Worm (Caenorhabditis elegans): ENCODE measurements around the gene F35C11.3.

DNA sequence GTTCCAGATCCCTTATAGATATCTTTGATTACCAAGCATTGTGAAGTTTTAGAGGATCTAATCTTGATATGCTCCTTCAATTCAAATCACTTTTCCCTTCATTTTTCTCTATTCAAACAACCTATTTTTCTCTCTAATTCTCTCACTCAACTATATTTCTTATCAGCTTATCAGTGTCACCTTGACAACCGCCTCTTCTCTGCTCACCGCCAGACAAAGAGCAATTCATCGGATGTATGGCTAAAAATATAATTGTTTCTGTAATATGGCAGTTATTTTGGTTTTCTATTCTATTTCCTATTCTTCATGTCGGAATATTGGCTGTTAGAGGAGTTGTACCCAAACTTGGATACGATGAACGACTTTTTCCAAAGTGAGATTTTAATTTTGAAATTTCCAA is 3.1 kb downstream of the F35C11.3 start:
- TF ChIP-seq klf-2 (GFP tag; conservative IDR thresholded peaks at IDR 0.05), result no peak
- no peak for TF ChIP-seq T22C8.4 (GFP tag; IDR thresholded peaks at IDR 0.05)
- TF ChIP-seq tab-1 (GFP tag; IDR thresholded peaks at IDR 0.05), result no peak
- TF ChIP-seq ref-1 (GFP tag; conservative IDR thresholded peaks at IDR 0.05), result no peak
- TF ChIP-seq flt-1 (GFP tag; IDR thresholded peaks at IDR 0.05), result no peak

Data from whole organism, midembryonic.